Worm (Caenorhabditis elegans): ENCODE data around the gene rod-1.

- TF ChIP-seq ref-1 (GFP tag; conservative IDR thresholded peaks at IDR 0.05) (no peak), med-1 (GFP tag; optimal IDR thresholded peaks at IDR 0.05; ENCODE audit: insufficient read depth) (no peak), cog-1 (tag; optimal IDR thresholded peaks at IDR 0.05) (no peak), ztf-23 (GFP tag; IDR thresholded peaks at IDR 0.05) (no peak), klf-2 (GFP tag; conservative IDR thresholded peaks at IDR 0.05) (no peak), flt-1 (GFP tag; IDR thresholded peaks at IDR 0.05) (no peak), T22C8.4 (GFP tag; IDR thresholded peaks at IDR 0.05) (no peak), ztf-29 (GFP tag; IDR thresholded peaks at IDR 0.05) (no peak), tab-1 (GFP tag; IDR thresholded peaks at IDR 0.05) (no peak)
Observed at ce11 chrIV:7477197-7477596, 1.1 kb upstream of the rod-1 start, which contains the start of gene pycr-4.

Measured in whole organism, midembryonic.